Fruit fly (Drosophila melanogaster): ENCODE data around the gene SH3PX1.

Gene SH3PX1

DNA sequence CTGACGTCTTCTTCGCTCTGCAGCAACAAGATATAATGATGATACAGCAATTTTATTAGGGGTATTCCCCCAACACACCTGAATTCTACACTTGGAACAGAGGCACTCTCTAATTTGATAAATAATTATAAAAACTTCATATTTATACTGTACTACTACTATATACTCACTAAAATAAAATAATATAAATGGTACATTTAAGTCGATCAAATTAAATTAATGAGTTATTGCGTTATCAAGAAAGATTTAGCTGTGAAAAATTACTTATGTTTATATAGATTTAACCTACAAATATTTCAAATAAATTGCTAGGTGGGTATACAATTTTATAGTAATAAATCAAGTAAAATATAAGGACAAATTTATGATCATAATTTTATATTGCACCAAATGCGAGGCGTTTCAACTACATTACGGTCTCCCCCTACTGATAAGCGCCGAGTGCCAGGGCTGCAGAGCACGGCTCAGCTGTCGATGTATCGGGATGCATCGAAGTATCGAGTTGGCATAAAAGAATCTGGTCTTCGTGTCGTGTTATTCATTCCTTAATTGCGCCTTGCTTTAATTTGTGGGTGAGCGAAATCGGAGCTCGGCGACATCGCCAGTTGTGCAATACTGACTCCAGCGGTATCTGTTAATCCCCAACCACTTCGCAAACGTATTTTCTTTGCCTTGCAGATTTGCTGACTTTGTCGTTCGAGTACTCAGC, 355 bp upstream of the SH3PX1 start, which contains the start of gene vsg (continued):
- TF ChIP-seq Med (GFP tag) (peak; percentile 89), CG14710 (tag; optimal IDR thresholded peaks at IDR 0.05) (peak; percentile 94), wdn (GFP tag; IDR thresholded peaks at IDR 0.05) (peak; percentile 13), CG1529 (GFP tag; optimal IDR thresholded peaks at IDR 0.05) (peak; percentile 59), sob (GFP tag; IDR thresholded peaks at IDR 0.05) (peak; percentile 79), Nf-YA (GFP tag; IDR thresholded peaks at IDR 0.05) (peak; percentile 35; the same call in 1 of the 2 replicates), Jarid2 (GFP tag; optimal IDR thresholded peaks at IDR 0.05) (no peak), yki (optimal IDR thresholded peaks at IDR 0.05) (no peak), schlank (tag; optimal IDR thresholded peaks at IDR 0.05) (peak; percentile 19), da (GFP tag; optimal IDR thresholded peaks at IDR 0.05) (no peak), sc (optimal IDR thresholded peaks at IDR 0.05) (no peak), sc (GFP tag; optimal IDR thresholded peaks at IDR 0.05) (peak; percentile 70), NfI (GFP tag; optimal IDR thresholded peaks at IDR 0.05) (peak; percentile 71), usp (GFP tag; optimal IDR thresholded peaks at IDR 0.05) (no peak), Dad (GFP tag; optimal IDR thresholded peaks at IDR 0.05) (no peak), ems (GFP tag; optimal IDR thresholded peaks at IDR 0.05) (peak; percentile 26), CG8944 (GFP tag; optimal IDR thresholded peaks at IDR 0.05) (no peak), Dip3 (GFP tag; optimal IDR thresholded peaks at IDR 0.05) (peak; percentile 60), Opbp (GFP tag; IDR thresholded peaks at IDR 0.05; ENCODE audit: partially characterized antibody) (peak; percentile 93), CG2678 (tag; optimal IDR thresholded peaks at IDR 0.05) (peak; percentile 90), bab2 (GFP tag; optimal IDR thresholded peaks at IDR 0.05) (peak; percentile 35), Lim3 (GFP tag; IDR thresholded peaks at IDR 0.05) (no peak), CG7987 (GFP tag; optimal IDR thresholded peaks at IDR 0.05) (no peak), CG1024 (GFP tag; IDR thresholded peaks at IDR 0.05) (no peak; the same call in 1 of the 2 replicates), CG12155 (GFP tag; optimal IDR thresholded peaks at IDR 0.05) (peak; percentile 85), inv (GFP tag; IDR thresholded peaks at IDR 0.05; ENCODE audit: partially characterized antibody) (peak; percentile 83), CG8089 (GFP tag; optimal IDR thresholded peaks at IDR 0.05) (no peak), CG7786 (GFP tag; optimal IDR thresholded peaks at IDR 0.05) (peak; percentile 48), CG13287 (GFP tag; IDR thresholded peaks at IDR 0.05; ENCODE audit: partially characterized antibody) (peak; percentile 79), CG9437 (GFP tag; optimal IDR thresholded peaks at IDR 0.05) (peak; percentile 87), E2f1 (GFP tag; IDR thresholded peaks at IDR 0.05) (peak; percentile 52; the same call in 1 of the 2 replicates), CG14667 (GFP tag; IDR thresholded peaks at IDR 0.05) (peak; percentile 63), Chrac-16 (GFP tag; optimal IDR thresholded peaks at IDR 0.05) (peak; percentile 74), Xbp1 (GFP tag; optimal IDR thresholded peaks at IDR 0.05) (peak; percentile 78), btn (GFP tag; optimal IDR thresholded peaks at IDR 0.05) (no peak), Neu2 (GFP tag; optimal IDR thresholded peaks at IDR 0.05; ENCODE audit: borderline replicate concordance) (no peak), Awh (GFP tag; IDR thresholded peaks at IDR 0.05) (0 out of 2 replicates have a peak, but pooled peaks have one; percentile 18), phol (tag; optimal IDR thresholded peaks at IDR 0.05) (peak; percentile 90), Dp (GFP tag; optimal IDR thresholded peaks at IDR 0.05) (no peak), CG2202 (tag; optimal IDR thresholded peaks at IDR 0.05) (peak; percentile 36), bsh (GFP tag; optimal IDR thresholded peaks at IDR 0.05) (peak in 1 of 2 experiments; percentile 68), CG7271 (tag; optimal IDR thresholded peaks at IDR 0.05) (no peak), CG3726 (GFP tag; IDR thresholded peaks at IDR 0.05) (no peak), zf30C (GFP tag; optimal IDR thresholded peaks at IDR 0.05) (peak; percentile 13), bigmax (GFP tag; optimal IDR thresholded peaks at IDR 0.05) (no peak), trh (GFP tag; optimal IDR thresholded peaks at IDR 0.05) (peak; percentile 23), CG32532 (GFP tag; IDR thresholded peaks at IDR 0.05) (peak; percentile 79), NC2β (GFP tag; optimal IDR thresholded peaks at IDR 0.05) (no peak), CG32767 (GFP tag; IDR thresholded peaks at IDR 0.05) (peak; percentile 57), CG5953 (GFP tag; IDR thresholded peaks at IDR 0.05) (peak; percentile 34; the same call in 1 of the 2 replicates)

Measured in whole organism, embryonic.